Worm (Caenorhabditis elegans) whole organism, L3 larva: ENCODE results near the gene clec-168.

Experiments
- R02D3.7 ChIP-seq: fragments of 150-350 bp; optimal IDR thresholded peaks from 2 replicates; lab custom pipeline; 2014; ENCODE audit warnings: missing biosample characterization, missing genetic modification characterization
- ZK546.5 ChIP-seq: sonication (generic microtip); optimal IDR thresholded peaks from 2 replicates; lab custom pipeline; 2017; ENCODE audit warnings: missing biosample characterization, missing genetic modification characterization
- aly-2 ChIP-seq: fragments of 150-350 bp; optimal IDR thresholded peaks from 2 replicates; lab custom pipeline; 2014; ENCODE audit warnings: missing biosample characterization, missing genetic modification characterization
- ama-1 ChIP-seq: fragments of 150-350 bp; optimal IDR thresholded peaks from 2 replicates; lab custom pipeline; 2018
- ceh-16 ChIP-seq: sonication (generic microtip); optimal IDR thresholded peaks from 2 replicates; lab custom pipeline; 2017; ENCODE audit warnings: missing biosample characterization, missing genetic modification characterization
- ceh-82 ChIP-seq: fragments of 150-350 bp; optimal IDR thresholded peaks from 2 replicates; lab custom pipeline; 2014; ENCODE audit warnings: missing biosample characterization, missing genetic modification characterization
- ceh-9 ChIP-seq: sonication (generic microtip); optimal IDR thresholded peaks from 2 replicates; lab custom pipeline; 2018; ENCODE audit warnings: missing biosample characterization, missing genetic modification characterization
- daf-12 ChIP-seq: fragments of 150-350 bp; optimal IDR thresholded peaks from 2 replicates; lab custom pipeline; 2014; ENCODE audit warnings: missing biosample characterization, missing genetic modification reagents, missing genetic modification characterization
- egl-27 ChIP-seq: sonication (generic microtip); optimal IDR thresholded peaks from 4 replicates; lab custom pipeline; 2017; ENCODE audit warnings: missing biosample characterization, missing genetic modification reagents, missing genetic modification characterization
- egl-5 ChIP-seq: fragments of 150-350 bp; optimal IDR thresholded peaks from 2 replicates; lab custom pipeline; 2017; ENCODE audit warnings: missing biosample characterization, missing genetic modification reagents, missing genetic modification characterization, inconsistent platforms
- elt-2 ChIP-seq: sonication (generic microtip); optimal IDR thresholded peaks from 2 replicates; lab custom pipeline; 2016; ENCODE audit warnings: missing genetic modification reagents, mild to moderate bottlenecking, missing genetic modification characterization, missing compliant biosample characterization
- eor-1 ChIP-seq, 2 experiments: fragments of 150-350 bp; optimal IDR thresholded peaks; 2 replicates each; lab custom pipeline; 2014 to 2018; ENCODE audit warnings: missing biosample characterization in 2 of 2, missing genetic modification characterization in 2 of 2
- fkh-10 ChIP-seq: sonication (generic microtip); optimal IDR thresholded peaks from 2 replicates; lab custom pipeline; 2017; ENCODE audit warnings: missing biosample characterization, missing genetic modification reagents, missing genetic modification characterization
- fkh-2 ChIP-seq: fragments of 150-350 bp; optimal IDR thresholded peaks from 2 replicates; lab custom pipeline; 2014; ENCODE audit warnings: missing biosample characterization, missing genetic modification reagents, missing genetic modification characterization
- fos-1 ChIP-seq: fragments of 150-350 bp; optimal IDR thresholded peaks from 2 replicates; lab custom pipeline; 2014; ENCODE audit warnings: missing biosample characterization, missing genetic modification characterization
- hmg-11 ChIP-seq: sonication (generic microtip); optimal IDR thresholded peaks from 2 replicates; lab custom pipeline; 2016; ENCODE audit warnings: missing genetic modification characterization, missing compliant biosample characterization
- jun-1 ChIP-seq: fragments of 150-350 bp; optimal IDR thresholded peaks from 2 replicates; lab custom pipeline; 2014; ENCODE audit warnings: missing biosample characterization, missing genetic modification reagents, missing genetic modification characterization
- lin-15B ChIP-seq: fragments of 150-350 bp; optimal IDR thresholded peaks from 2 replicates; lab custom pipeline; 2014; ENCODE audit warnings: missing biosample characterization, missing genetic modification characterization
- mdl-1 ChIP-seq: fragments of 150-350 bp; optimal IDR thresholded peaks from 2 replicates; lab custom pipeline; 2014; ENCODE audit warnings: missing biosample characterization, missing genetic modification characterization
- mml-1 ChIP-seq: fragments of 150-350 bp; sonication (generic microtip); optimal IDR thresholded peaks from 3 replicates; lab custom pipeline; 2014; ENCODE audit warnings: missing biosample characterization, missing genetic modification characterization
- nfya-1 ChIP-seq: sonication (generic microtip); optimal IDR thresholded peaks from 2 replicates; lab custom pipeline; 2017; ENCODE audit warnings: missing genetic modification characterization, mild to moderate bottlenecking, missing compliant biosample characterization, antibody characterized with exemption, moderate library complexity; ENCODE audit not compliant: insufficient read depth
- nhr-12 ChIP-seq: fragments of 150-350 bp; optimal IDR thresholded peaks from 2 replicates; lab custom pipeline; 2014; ENCODE audit warnings: missing biosample characterization, missing genetic modification characterization
- nhr-23 ChIP-seq: fragments of 150-350 bp; optimal IDR thresholded peaks from 2 replicates; lab custom pipeline; 2014; ENCODE audit warnings: missing biosample characterization, missing genetic modification reagents, missing genetic modification characterization
- nhr-237 ChIP-seq: fragments of 150-350 bp; optimal IDR thresholded peaks from 2 replicates; lab custom pipeline; 2014; ENCODE audit warnings: missing biosample characterization, missing genetic modification characterization
- nhr-25 ChIP-seq: sonication (generic microtip); optimal IDR thresholded peaks from 2 replicates; lab custom pipeline; 2017; ENCODE audit warnings: missing biosample characterization, missing genetic modification characterization
- nhr-28 ChIP-seq: fragments of 150-350 bp; optimal IDR thresholded peaks from 2 replicates; lab custom pipeline; 2014; ENCODE audit warnings: missing biosample characterization, missing genetic modification characterization
- nhr-43 ChIP-seq: sonication (generic microtip); optimal IDR thresholded peaks from 2 replicates; lab custom pipeline; 2016; ENCODE audit warnings: mild to moderate bottlenecking, missing genetic modification characterization, missing compliant biosample characterization; ENCODE audit not compliant: poor library complexity, severe bottlenecking
- nhr-67 ChIP-seq: fragments of 150-350 bp; optimal IDR thresholded peaks from 2 replicates; lab custom pipeline; 2014; ENCODE audit warnings: missing biosample characterization, missing genetic modification characterization
- nhr-77 ChIP-seq: fragments of 150-350 bp; optimal IDR thresholded peaks from 2 replicates; lab custom pipeline; 2014; ENCODE audit warnings: missing biosample characterization, missing genetic modification characterization
- pha-4 ChIP-seq: fragments of 150-350 bp; optimal IDR thresholded peaks from 2 replicates; lab custom pipeline; 2014; ENCODE audit warnings: missing biosample characterization, missing genetic modification reagents, missing genetic modification characterization
- sea-2 ChIP-seq: fragments of 150-350 bp; sonication (generic microtip); optimal IDR thresholded peaks from 4 replicates; lab custom pipeline; 2014; ENCODE audit warnings: missing biosample characterization, missing genetic modification reagents, missing genetic modification characterization
- snpc-4 ChIP-seq: fragments of 150-350 bp; optimal IDR thresholded peaks from 2 replicates; lab custom pipeline; 2014; ENCODE audit warnings: missing biosample characterization, missing genetic modification characterization
- unc-39 ChIP-seq: sonication (generic microtip); optimal IDR thresholded peaks from 4 replicates; lab custom pipeline; 2017; ENCODE audit warnings: missing biosample characterization, missing genetic modification characterization
- unc-62 ChIP-seq: fragments of 150-350 bp; sonication (generic microtip); optimal IDR thresholded peaks from 4 replicates; lab custom pipeline; 2014; ENCODE audit warnings: missing biosample characterization, missing genetic modification reagents, missing genetic modification characterization
- zag-1 ChIP-seq: fragments of 150-350 bp; optimal IDR thresholded peaks from 2 replicates; lab custom pipeline; 2014; ENCODE audit warnings: missing biosample characterization, missing genetic modification characterization
- ztf-11 ChIP-seq: fragments of 150-350 bp; optimal IDR thresholded peaks from 2 replicates; lab custom pipeline; 2014; ENCODE audit warnings: missing biosample characterization, missing genetic modification characterization
- ztf-4 ChIP-seq: fragments of 150-350 bp; optimal IDR thresholded peaks from 2 replicates; lab custom pipeline; 2014; ENCODE audit warnings: missing biosample characterization, missing genetic modification characterization

Gene clec-168

DNA sequence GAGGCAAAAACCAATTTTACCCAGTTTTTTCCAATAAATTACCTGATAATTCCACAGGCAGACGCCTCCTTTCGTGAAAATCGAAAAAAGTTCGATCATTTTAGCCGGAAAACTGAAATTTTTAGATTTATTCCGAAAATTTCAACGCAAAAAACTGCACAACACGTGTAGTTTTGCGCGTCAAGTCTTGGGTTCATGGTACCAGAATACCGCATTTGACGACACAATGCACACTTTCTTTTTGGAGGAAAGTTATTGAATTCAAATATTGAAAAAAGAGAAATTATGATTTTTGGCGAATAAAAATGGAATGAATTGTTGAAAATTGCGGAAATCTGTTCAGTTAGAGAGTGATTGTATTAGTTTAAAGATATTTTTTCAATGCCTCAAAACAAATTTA lies 17.1 kb upstream of the clec-168 start, which contains the start of gene F38A1.8:
Gene F38A1.8 (minus strand): TSS at position 167 of the 400 bp plus-strand sequence.
- no peak for TF ChIP-seq nhr-12 (tag; lab: Kevin White, UChicago)
- peak; percentile 12 for TF ChIP-seq nhr-25
- TF ChIP-seq ceh-9 (tag; lab: Kevin White, UChicago) = no peak
- TF ChIP-seq ceh-16 (tag; lab: Kevin White, UChicago) = no peak
- TF ChIP-seq fkh-2 = no peak
- TF ChIP-seq hmg-11 (tag; lab: Kevin White, UChicago) = no peak
- TF ChIP-seq ama-1 (lab: Kevin White, UChicago) = no peak
- no peak for TF ChIP-seq unc-62 (GFP tag; lab: Kevin White, UChicago)
- TF ChIP-seq nhr-43 (tag; lab: Kevin White, UChicago) = no peak
- no peak for TF ChIP-seq nhr-237 (tag; lab: Kevin White, UChicago)
- TF ChIP-seq sea-2 (GFP tag; lab: Kevin White, UChicago) = no peak
- peak; percentile 80 for TF ChIP-seq lin-15B (tag; lab: Kevin White, UChicago)
- no peak for TF ChIP-seq ztf-4 (tag; lab: Kevin White, UChicago)
- peak; percentile 70 for TF ChIP-seq nhr-23 (tag; lab: Kevin White, UChicago)
- TF ChIP-seq elt-2 (tag; lab: Kevin White, UChicago) = no peak
- no peak for TF ChIP-seq fkh-10 (GFP tag; lab: Kevin White, UChicago)
- TF ChIP-seq eor-1 (tag; optimal IDR thresholded peaks at IDR 0.05; lab: Kevin White, UChicago) = no peak
- TF ChIP-seq ceh-82 (tag; lab: Kevin White, UChicago) = no peak
- TF ChIP-seq egl-5 (tag; lab: Kevin White, UChicago) = no peak
- peak; percentile 17 for TF ChIP-seq mdl-1 (tag; lab: Kevin White, UChicago)
- no peak for TF ChIP-seq daf-12
- TF ChIP-seq fos-1 (tag; lab: Kevin White, UChicago) = no peak
- TF ChIP-seq snpc-4 (tag; lab: Kevin White, UChicago) = no peak
- no peak for TF ChIP-seq pha-4
- TF ChIP-seq nhr-77 (tag; lab: Kevin White, UChicago) = no peak
- TF ChIP-seq zag-1 (tag; lab: Kevin White, UChicago) = no peak
- no peak for TF ChIP-seq mml-1
- TF ChIP-seq nhr-67 = no peak
- no peak for TF ChIP-seq nfya-1
- TF ChIP-seq ZK546.5 (tag; lab: Kevin White, UChicago) = no peak
- TF ChIP-seq jun-1 (tag; lab: Kevin White, UChicago) = no peak
- peak; percentile 37 for TF ChIP-seq R02D3.7 (tag; lab: Kevin White, UChicago)
- no peak for TF ChIP-seq egl-27

DNA sequence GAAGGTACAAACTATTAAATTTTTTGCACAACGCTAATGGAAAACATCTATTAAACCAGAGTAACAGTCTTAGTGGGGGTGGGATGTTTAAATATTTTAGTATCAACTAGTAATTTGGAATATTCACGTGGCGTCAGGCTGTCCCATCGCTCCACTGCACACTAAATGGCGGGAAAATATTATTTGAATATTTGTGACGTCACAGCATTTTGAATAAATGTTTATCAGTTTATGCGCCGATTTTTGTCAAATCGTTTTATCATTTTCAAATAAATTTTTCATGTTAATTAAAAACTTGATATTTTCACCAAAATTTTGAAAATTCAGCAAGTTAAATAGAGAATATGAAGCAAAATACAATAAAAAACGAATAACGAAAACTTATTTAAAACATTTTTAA lies 13.5 kb upstream of the clec-168 start, which contains the start of gene F38A1.15:
Gene F38A1.15 (minus strand): TSS at position 101 of the 400 bp plus-strand sequence.
- no peak for TF ChIP-seq unc-39 (tag; lab: Kevin White, UChicago)
- no peak for TF ChIP-seq nhr-43 (tag; lab: Kevin White, UChicago)
- no peak for TF ChIP-seq nhr-12 (tag; lab: Kevin White, UChicago)
- no peak for TF ChIP-seq jun-1 (tag; lab: Kevin White, UChicago)
- no peak for TF ChIP-seq fkh-2
- no peak for TF ChIP-seq ceh-16 (tag; lab: Kevin White, UChicago)
- no peak for TF ChIP-seq hmg-11 (tag; lab: Kevin White, UChicago)

DNA sequence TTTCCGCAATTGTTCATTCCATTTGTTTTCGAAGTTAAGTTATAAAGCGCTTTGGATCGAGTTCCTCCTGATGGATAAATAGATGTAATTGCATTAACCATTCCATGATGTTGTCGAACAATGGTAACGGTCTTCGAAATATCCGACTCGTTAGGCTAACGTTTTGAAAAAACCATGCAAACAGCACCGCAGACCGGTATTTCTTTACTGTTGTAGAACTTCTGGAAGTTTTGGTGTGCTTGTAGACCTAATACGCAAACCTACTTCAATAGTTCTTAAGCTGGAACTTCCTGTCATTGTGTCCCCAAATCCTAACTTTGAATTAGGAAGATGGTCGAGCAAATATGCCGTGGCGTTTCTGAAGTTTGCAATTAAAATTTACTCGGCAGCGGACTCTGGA lies 11.5 kb upstream of the clec-168 start, which contains the start of gene F38A1.9:
Gene F38A1.9 (minus strand): TSS at position 101 of the 400 bp plus-strand sequence.
- no peak for TF ChIP-seq ztf-4 (tag; lab: Kevin White, UChicago)
- no peak for TF ChIP-seq ztf-11 (tag; lab: Kevin White, UChicago)
- TF ChIP-seq nhr-237 (tag; lab: Kevin White, UChicago) = no peak
- no peak for TF ChIP-seq nhr-67
- no peak for TF ChIP-seq ceh-82 (tag; lab: Kevin White, UChicago)
- no peak for TF ChIP-seq unc-39 (tag; lab: Kevin White, UChicago)
- TF ChIP-seq egl-27 = no peak
- TF ChIP-seq aly-2 (tag; lab: Kevin White, UChicago) = no peak
- TF ChIP-seq nhr-28 (tag; lab: Kevin White, UChicago) = no peak
- TF ChIP-seq nhr-43 (tag; lab: Kevin White, UChicago) = no peak
